Worm (Caenorhabditis elegans) whole organism, L1 larva: ENCODE results near the gene K07F5.12.

Experiments
- C04F5.9 ChIP-seq: sonication (generic microtip); optimal IDR thresholded peaks from 2 replicates; lab custom pipeline; 2016; ENCODE audit warnings: missing genetic modification characterization, missing compliant biosample characterization
- C16A3.4 ChIP-seq: fragments of 150-350 bp; optimal IDR thresholded peaks from 2 replicates; lab custom pipeline; 2014; ENCODE audit warnings: missing biosample characterization, missing genetic modification characterization
- C34B4.2 ChIP-seq: sonication (generic microtip); optimal IDR thresholded peaks from 2 replicates; lab custom pipeline; 2017; ENCODE audit warnings: mild to moderate bottlenecking, missing genetic modification characterization, missing compliant biosample characterization
- aha-1 ChIP-seq: fragments of 150-350 bp; optimal IDR thresholded peaks from 2 replicates; lab custom pipeline; 2014; ENCODE audit warnings: missing biosample characterization, missing genetic modification characterization
- ama-1 ChIP-seq: fragments of 150-350 bp; optimal IDR thresholded peaks from 2 replicates; lab custom pipeline; 2014
- blmp-1 ChIP-seq: fragments of 150-350 bp; optimal IDR thresholded peaks from 2 replicates; lab custom pipeline; 2014; ENCODE audit warnings: missing biosample characterization, missing genetic modification characterization
- ceh-63 ChIP-seq: fragments of 200-800 bp; sonication (Bioruptor generic); optimal IDR thresholded peaks from 2 replicates; lab custom pipeline; 2018; ENCODE audit warnings: mild to moderate bottlenecking, missing genetic modification characterization, missing compliant biosample characterization
- ceh-82 ChIP-seq, 3 experiments: fragments of 150-350 bp in 1 of 3; sonication (generic microtip) in 2 of 3; optimal IDR thresholded peaks; 2 replicates each; lab custom pipeline; 2014 to 2017; ENCODE audit warnings: missing biosample characterization in 3 of 3, missing genetic modification characterization in 3 of 3
- ceh-90 ChIP-seq: sonication (generic microtip); optimal IDR thresholded peaks from 2 replicates; lab custom pipeline; 2016; ENCODE audit warnings: missing genetic modification characterization, missing compliant biosample characterization
- ces-1 ChIP-seq: fragments of 150-350 bp; optimal IDR thresholded peaks from 2 replicates; lab custom pipeline; 2014; ENCODE audit warnings: missing biosample characterization, missing genetic modification reagents, missing genetic modification characterization
- dpl-1 ChIP-seq, 3 experiments: fragments of 150-350 bp in 2 of 3; sonication (generic microtip) in 1 of 3; optimal IDR thresholded peaks; 2 replicates each; lab custom pipeline; 2014 to 2017; ENCODE audit warnings: missing biosample characterization in 3 of 3, missing genetic modification characterization in 3 of 3, missing genetic modification reagents in 3 of 3
- efl-1 ChIP-seq, 4 experiments: fragments of 150-350 bp; optimal IDR thresholded peaks in 3 of 4; peaks in 1 of 4; 1 replicate in 1 of 4; 2 replicates in 3 of 4; lab custom pipeline; 2014; ENCODE audit warnings: missing biosample characterization in 2 of 4, missing genetic modification characterization in 2 of 4, missing genetic modification reagents in 2 of 4
- efl-3 ChIP-seq: fragments of 200-800 bp; sonication (Bioruptor generic); optimal IDR thresholded peaks from 2 replicates; lab custom pipeline; 2018; ENCODE audit warnings: mild to moderate bottlenecking, missing genetic modification characterization, missing compliant biosample characterization
- elt-2 ChIP-seq: sonication (generic microtip); optimal IDR thresholded peaks from 2 replicates; lab custom pipeline; 2016; ENCODE audit warnings: missing genetic modification characterization, mild to moderate bottlenecking, inconsistent platforms, missing compliant biosample characterization, missing genetic modification reagents
- fkh-8 ChIP-seq: sonication (generic microtip); optimal IDR thresholded peaks from 2 replicates; lab custom pipeline; 2016; ENCODE audit warnings: mild to moderate bottlenecking, missing genetic modification characterization, missing compliant biosample characterization
- grh-1 ChIP-seq: fragments of 200-800 bp; sonication (Bioruptor generic); IDR thresholded peaks from 2 replicates; pipeline ENCODE4 v1.3.6; 2022; ENCODE audit warnings: missing genetic modification reagents, missing genetic modification characterization, missing compliant biosample characterization
- hlh-17 ChIP-seq: fragments of 200-800 bp; sonication (Bioruptor generic); optimal IDR thresholded peaks from 2 replicates; lab custom pipeline; 2018; ENCODE audit warnings: missing genetic modification characterization, mild to moderate bottlenecking, missing compliant biosample characterization, moderate library complexity, borderline replicate concordance
- irx-1 ChIP-seq: sonication (generic microtip); optimal IDR thresholded peaks from 2 replicates; lab custom pipeline; 2016; ENCODE audit warnings: missing genetic modification characterization, missing compliant biosample characterization
- isw-1 ChIP-seq: fragments of 200-800 bp; sonication (Bioruptor generic); IDR thresholded peaks from 2 replicates; pipeline ENCODE4 v1.3.6; 2022; ENCODE audit warnings: missing genetic modification characterization, missing compliant biosample characterization
- jun-1 ChIP-seq: fragments of 150-350 bp; optimal IDR thresholded peaks from 2 replicates; lab custom pipeline; 2014; ENCODE audit warnings: missing biosample characterization, missing genetic modification reagents, missing genetic modification characterization
- lin-13 ChIP-seq: fragments of 150-350 bp; optimal IDR thresholded peaks from 2 replicates; lab custom pipeline; 2014; ENCODE audit warnings: missing biosample characterization, missing genetic modification reagents, missing genetic modification characterization
- lin-14 ChIP-seq: fragments of 200-800 bp; sonication (Bioruptor generic); optimal IDR thresholded peaks from 2 replicates; lab custom pipeline; 2018; ENCODE audit warnings: mild to moderate bottlenecking, missing genetic modification characterization, moderate library complexity, missing compliant biosample characterization
- lin-35 ChIP-seq, 2 experiments: fragments of 150-350 bp; optimal IDR thresholded peaks; 2 replicates each; lab custom pipeline; 2014; ENCODE audit warnings: missing biosample characterization in 2 of 2, missing genetic modification characterization in 2 of 2, missing genetic modification reagents in 2 of 2
- lsy-2 ChIP-seq, 2 experiments: fragments of 150-350 bp; optimal IDR thresholded peaks; 2 replicates each; lab custom pipeline; 2014; ENCODE audit warnings: missing biosample characterization in 2 of 2, missing genetic modification characterization in 2 of 2
- mab-9 ChIP-seq: fragments of 200-800 bp; sonication (Bioruptor generic); IDR thresholded peaks from 2 replicates; pipeline ENCODE4 v1.3.6; 2022; ENCODE audit warnings: missing genetic modification reagents, missing genetic modification characterization, missing compliant biosample characterization
- mdl-1 ChIP-seq, 2 experiments: fragments of 150-350 bp; optimal IDR thresholded peaks; 2 replicates each; lab custom pipeline; 2014 to 2017; ENCODE audit warnings: missing biosample characterization in 2 of 2, missing genetic modification characterization in 2 of 2, inconsistent platforms in 1 of 2
- mef-2 ChIP-seq: fragments of 150-350 bp; optimal IDR thresholded peaks from 2 replicates; lab custom pipeline; 2014; ENCODE audit warnings: missing biosample characterization, missing genetic modification characterization
- mep-1 ChIP-seq: fragments of 150-350 bp; optimal IDR thresholded peaks from 2 replicates; lab custom pipeline; 2014; ENCODE audit warnings: missing biosample characterization, missing genetic modification characterization
- nhr-12 ChIP-seq: sonication (generic microtip); optimal IDR thresholded peaks from 2 replicates; lab custom pipeline; 2017; ENCODE audit warnings: missing biosample characterization, missing genetic modification characterization
- nhr-19 ChIP-seq: fragments of 200-800 bp; sonication (Bioruptor generic); conservative IDR thresholded peaks from 2 replicates; pipeline ENCODE4 v1.3.6; 2022; ENCODE audit warnings: missing genetic modification characterization, missing compliant biosample characterization
- nhr-20 ChIP-seq: sonication (generic microtip); optimal IDR thresholded peaks from 2 replicates; lab custom pipeline; 2016; ENCODE audit warnings: mild to moderate bottlenecking, missing genetic modification characterization, missing compliant biosample characterization
- nhr-28 ChIP-seq: fragments of 150-350 bp; optimal IDR thresholded peaks from 2 replicates; lab custom pipeline; 2014; ENCODE audit warnings: missing biosample characterization, missing genetic modification characterization
- nhr-71 ChIP-seq: sonication (generic microtip); optimal IDR thresholded peaks from 2 replicates; lab custom pipeline; 2016; ENCODE audit warnings: mild to moderate bottlenecking, missing genetic modification characterization, moderate library complexity, missing compliant biosample characterization
- nhr-76 ChIP-seq: sonication (generic microtip); optimal IDR thresholded peaks from 2 replicates; lab custom pipeline; 2017; ENCODE audit warnings: missing biosample characterization, missing genetic modification characterization
- nhr-77 ChIP-seq: fragments of 150-350 bp; optimal IDR thresholded peaks from 2 replicates; lab custom pipeline; 2014; ENCODE audit warnings: missing biosample characterization, missing genetic modification characterization
- nhr-85 ChIP-seq: sonication (generic microtip); peaks from one replicate; lab custom pipeline; 2016; ENCODE audit warnings: missing genetic modification characterization, inconsistent platforms, missing compliant biosample characterization
- nhr-90 ChIP-seq: sonication (generic microtip); optimal IDR thresholded peaks from 2 replicates; lab custom pipeline; 2016; ENCODE audit warnings: mild to moderate bottlenecking, missing genetic modification characterization, missing compliant biosample characterization; ENCODE audit not compliant: poor library complexity
- pqm-1 ChIP-seq: sonication (generic microtip); optimal IDR thresholded peaks from 3 replicates; lab custom pipeline; 2017; ENCODE audit warnings: missing biosample characterization, missing genetic modification characterization
- rnt-1 ChIP-seq: sonication (generic microtip); optimal IDR thresholded peaks from 2 replicates; lab custom pipeline; 2016; ENCODE audit warnings: mild to moderate bottlenecking, missing genetic modification characterization, moderate library complexity, missing compliant biosample characterization
- snpc-4 ChIP-seq: fragments of 150-350 bp; optimal IDR thresholded peaks from 2 replicates; lab custom pipeline; 2014; ENCODE audit warnings: missing biosample characterization, missing genetic modification characterization
- snu-23 ChIP-seq: sonication (generic microtip); optimal IDR thresholded peaks from 2 replicates; lab custom pipeline; 2016; ENCODE audit warnings: missing genetic modification characterization, missing compliant biosample characterization
- sox-4 ChIP-seq: sonication (generic microtip); optimal IDR thresholded peaks from 2 replicates; lab custom pipeline; 2016; ENCODE audit warnings: missing genetic modification characterization, missing compliant biosample characterization
- swsn-7 ChIP-seq: sonication (generic microtip); optimal IDR thresholded peaks from 2 replicates; lab custom pipeline; 2016; ENCODE audit warnings: missing genetic modification characterization, missing compliant biosample characterization
- tbx-2 ChIP-seq: sonication (generic microtip); optimal IDR thresholded peaks from 2 replicates; lab custom pipeline; 2016; ENCODE audit warnings: missing genetic modification characterization, missing compliant biosample characterization
- unc-130 ChIP-seq: fragments of 150-350 bp; optimal IDR thresholded peaks from 2 replicates; lab custom pipeline; 2017; ENCODE audit warnings: missing biosample characterization, missing genetic modification characterization, inconsistent platforms
- unc-62 ChIP-seq: fragments of 150-350 bp; optimal IDR thresholded peaks from 2 replicates; lab custom pipeline; 2014; ENCODE audit warnings: missing biosample characterization, missing genetic modification reagents, missing genetic modification characterization
- unc-98 ChIP-seq: fragments of 200-800 bp; sonication (Bioruptor generic); IDR thresholded peaks from 2 replicates; pipeline ENCODE4 v1.3.6; 2022; ENCODE audit warnings: missing genetic modification characterization, missing compliant biosample characterization
- xbp-1 ChIP-seq: sonication (generic microtip); optimal IDR thresholded peaks from 2 replicates; lab custom pipeline; 2016; ENCODE audit warnings: missing genetic modification characterization, missing compliant biosample characterization
- zip-4 ChIP-seq: fragments of 200-800 bp; sonication (Bioruptor generic); optimal IDR thresholded peaks from 2 replicates; lab custom pipeline; 2018; ENCODE audit warnings: mild to moderate bottlenecking, missing genetic modification characterization, moderate library complexity, missing compliant biosample characterization

K07F5.12 gene

DNA sequence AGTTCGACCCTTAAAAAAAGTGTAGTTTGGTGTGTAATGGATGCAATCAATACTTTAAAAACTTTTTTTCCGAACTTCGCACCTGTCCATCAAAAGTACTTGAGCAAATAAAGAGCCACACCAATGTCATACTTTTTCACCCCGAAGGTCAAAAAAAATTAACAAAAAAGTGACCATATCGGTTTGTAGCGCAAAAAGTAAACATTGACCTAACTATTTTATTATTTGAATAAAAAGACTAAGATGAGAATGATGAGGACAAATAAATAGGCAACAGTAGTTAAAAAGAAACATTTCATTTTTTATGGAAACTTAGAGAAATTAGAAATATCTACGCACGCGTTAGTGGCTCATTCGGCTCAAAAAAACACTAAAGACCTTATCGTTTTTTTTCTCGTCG is 13.5 kb downstream of the K07F5.12 start:
- TF ChIP-seq lin-14 (GFP tag; lab: Kevin White, UChicago) = peak; percentile 31
- TF ChIP-seq tbx-2 = peak; percentile 45
- peak; percentile 16 for TF ChIP-seq nhr-77 (tag; lab: Kevin White, UChicago)
- TF ChIP-seq ceh-90 (tag; lab: Kevin White, UChicago) = no peak
- no peak for TF ChIP-seq xbp-1

DNA sequence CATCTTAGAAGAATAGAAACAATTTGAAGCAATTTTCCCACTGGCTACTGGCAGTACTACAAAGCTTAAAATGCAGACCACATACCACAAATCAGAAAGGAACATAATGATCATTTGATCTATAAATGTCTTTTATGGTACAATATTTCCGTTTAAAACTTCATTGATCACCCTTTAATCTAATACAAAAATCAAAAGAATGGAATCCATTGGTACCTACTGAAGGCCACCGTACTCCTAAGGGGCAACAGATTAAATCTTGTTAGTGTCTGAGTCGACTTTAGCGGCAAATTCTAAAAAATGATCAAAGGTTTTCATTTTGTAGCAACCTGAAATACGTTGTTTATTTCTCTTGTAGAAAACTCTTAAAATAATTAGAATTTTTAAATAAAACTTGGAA is 16.4 kb downstream of the K07F5.12 start:
- TF ChIP-seq nhr-20 (tag; lab: Kevin White, UChicago) = peak; percentile 52
- peak in 1 of 2 experiments; percentile 29 for TF ChIP-seq lsy-2 (tag; optimal IDR thresholded peaks at IDR 0.05; lab: Kevin White, UChicago)
- no peak for TF ChIP-seq efl-1 (optimal IDR thresholded peaks at IDR 0.05; lab: Kevin White, UChicago)
- TF ChIP-seq efl-1 (GFP tag; optimal IDR thresholded peaks at IDR 0.05 in 1 of 2; lab: Kevin White, UChicago) = peak in 1 of 2 experiments; percentile 53
- peak; percentile 86 for TF ChIP-seq nhr-85 (tag; lab: Kevin White, UChicago)
- no peak for TF ChIP-seq swsn-7

DNA sequence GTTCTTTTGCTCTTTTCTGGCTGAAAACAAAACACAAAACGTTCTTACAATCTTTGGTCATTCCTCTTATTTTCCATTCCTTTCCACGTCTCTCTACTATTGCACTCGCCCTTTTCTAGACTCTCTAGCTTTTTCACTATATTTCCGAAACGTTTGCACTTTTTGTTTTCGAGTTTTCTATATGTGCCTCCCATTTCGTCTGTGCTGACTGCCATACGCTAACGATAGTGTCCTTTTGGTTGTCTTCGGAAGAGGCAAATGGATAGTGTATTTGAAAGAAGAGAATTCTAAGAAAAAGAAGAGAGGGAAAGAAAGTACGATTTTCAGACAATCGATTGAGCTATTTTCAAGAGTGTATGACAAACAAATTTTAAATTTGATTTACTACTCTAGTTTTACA is 17.0 kb downstream of the K07F5.12 start:
- TF ChIP-seq mdl-1 (tag; optimal IDR thresholded peaks at IDR 0.05; lab: Kevin White, UChicago) (no peak), efl-1 (optimal IDR thresholded peaks at IDR 0.05; lab: Kevin White, UChicago) (no peak), efl-1 (GFP tag; optimal IDR thresholded peaks at IDR 0.05 in 1 of 2; lab: Kevin White, UChicago) (no peak), mab-9 (GFP tag; lab: Robert Waterston, UW) (no peak), ama-1 (no peak), nhr-76 (tag; lab: Kevin White, UChicago) (no peak), rnt-1 (tag; lab: Kevin White, UChicago) (peak; percentile 3), fkh-8 (tag; lab: Kevin White, UChicago) (no peak), ceh-63 (GFP tag; lab: Kevin White, UChicago) (no peak), snpc-4 (tag; lab: Kevin White, UChicago) (no peak), hlh-17 (GFP tag; lab: Kevin White, UChicago) (no peak), nhr-20 (tag; lab: Kevin White, UChicago) (no peak), mef-2 (tag; lab: Kevin White, UChicago) (no peak), nhr-28 (tag; lab: Kevin White, UChicago) (no peak), dpl-1 (GFP tag; optimal IDR thresholded peaks at IDR 0.05; lab: Kevin White, UChicago) (no peak), aha-1 (tag; lab: Kevin White, UChicago) (no peak), nhr-90 (tag; lab: Kevin White, UChicago) (no peak), unc-62 (GFP tag; lab: Kevin White, UChicago) (no peak), C16A3.4 (tag; lab: Kevin White, UChicago) (no peak), ces-1 (GFP tag; lab: Kevin White, UChicago) (no peak), elt-2 (tag; lab: Kevin White, UChicago) (peak; percentile 39), nhr-19 (no peak), blmp-1 (no peak), isw-1 (GFP tag; lab: Robert Waterston, UW) (no peak), zip-4 (GFP tag; lab: Kevin White, UChicago) (no peak), nhr-12 (tag; lab: Kevin White, UChicago) (no peak), lin-14 (GFP tag; lab: Kevin White, UChicago) (peak; percentile 64), jun-1 (tag; lab: Kevin White, UChicago) (no peak), irx-1 (tag; lab: Kevin White, UChicago) (no peak), mep-1 (tag; lab: Kevin White, UChicago) (peak; percentile 14), efl-3 (GFP tag; lab: Kevin White, UChicago) (no peak), lin-35 (GFP tag; optimal IDR thresholded peaks at IDR 0.05; lab: Kevin White, UChicago) (peak in 1 of 2 experiments; percentile 26), nhr-71 (tag; lab: Kevin White, UChicago) (peak; percentile 37), lin-13 (no peak), snu-23 (GFP tag; lab: Kevin White, UChicago) (peak; percentile 8), unc-98 (no peak), unc-130 (tag; lab: Kevin White, UChicago) (no peak), sox-4 (tag; lab: Kevin White, UChicago) (no peak), C34B4.2 (no peak), ceh-82 (tag; optimal IDR thresholded peaks at IDR 0.05; lab: Kevin White, UChicago) (peak in 1 of 3 experiments; percentile 22), lsy-2 (tag; optimal IDR thresholded peaks at IDR 0.05; lab: Kevin White, UChicago) (peak in 1 of 2 experiments; percentile 11), grh-1 (GFP tag; lab: Robert Waterston, UW) (no peak), C04F5.9 (no peak), pqm-1 (tag; lab: Kevin White, UChicago) (no peak)
